Worm (Caenorhabditis elegans) whole organism, late embryonic: ENCODE measurements around the gene B0198.2.
A peak's percentile ranks its signal among the peaks of the same experiment; 100 is the strongest.

ENCODE experiments used
- K09A11.1 ChIP-seq: sonication (generic microtip); optimal IDR thresholded peaks from 2 replicates; lab custom pipeline; 2017; ENCODE audit warnings: antibody characterized with exemption, mild to moderate bottlenecking, missing genetic modification characterization, missing compliant biosample characterization; ENCODE audit not compliant: insufficient read depth
- T23F11.4 ChIP-seq: fragments of 200-800 bp; sonication (Bioruptor generic); optimal IDR thresholded peaks from 2 replicates; lab custom pipeline; 2018; ENCODE audit warnings: mild to moderate bottlenecking, missing genetic modification characterization, missing compliant biosample characterization
- ama-1 ChIP-seq: fragments of 150-350 bp; optimal IDR thresholded peaks from 2 replicates; lab custom pipeline; 2014
- ceh-2 ChIP-seq: sonication (generic microtip); optimal IDR thresholded peaks from 2 replicates; lab custom pipeline; 2016; ENCODE audit warnings: missing genotype, missing genetic modification characterization, missing compliant biosample characterization
- ceh-31 ChIP-seq: sonication (generic microtip); optimal IDR thresholded peaks from 2 replicates; lab custom pipeline; 2016; ENCODE audit warnings: missing genetic modification characterization, missing compliant biosample characterization
- fkh-10 ChIP-seq: fragments of 150-350 bp; optimal IDR thresholded peaks from 2 replicates; lab custom pipeline; 2014; ENCODE audit warnings: missing biosample characterization, missing genetic modification reagents, missing genetic modification characterization
- hlh-13 ChIP-seq: fragments of 200-800 bp; sonication (Bioruptor generic); optimal IDR thresholded peaks from 2 replicates; lab custom pipeline; 2018; ENCODE audit warnings: mild to moderate bottlenecking, missing genetic modification characterization, missing compliant biosample characterization
- nfya-1 ChIP-seq: sonication (generic microtip); optimal IDR thresholded peaks from 2 replicates; lab custom pipeline; 2017; ENCODE audit warnings: missing genetic modification characterization, mild to moderate bottlenecking, missing compliant biosample characterization, antibody characterized with exemption, moderate library complexity
- npax-4 ChIP-seq: sonication (generic microtip); optimal IDR thresholded peaks from 2 replicates; lab custom pipeline; 2016; ENCODE audit warnings: missing genetic modification characterization, missing compliant biosample characterization
- pax-1 ChIP-seq: fragments of 150-350 bp; optimal IDR thresholded peaks from 2 replicates; lab custom pipeline; 2014; ENCODE audit warnings: missing biosample characterization, missing genetic modification characterization
- pros-1 ChIP-seq: fragments of 150-350 bp; optimal IDR thresholded peaks from 2 replicates; lab custom pipeline; 2014; ENCODE audit warnings: missing biosample characterization, missing genetic modification reagents, missing genetic modification characterization
- rnt-1 ChIP-seq: sonication (generic microtip); optimal IDR thresholded peaks from 2 replicates; lab custom pipeline; 2016; ENCODE audit warnings: missing genetic modification characterization, missing compliant biosample characterization
- sdc-2 ChIP-seq: sonication (generic microtip); optimal IDR thresholded peaks from 2 replicates; lab custom pipeline; 2016; ENCODE audit warnings: missing genotype, missing genetic modification characterization, missing compliant biosample characterization
- sox-4 ChIP-seq: sonication (generic microtip); optimal IDR thresholded peaks from 2 replicates; lab custom pipeline; 2017; ENCODE audit warnings: mild to moderate bottlenecking, missing genetic modification characterization, inconsistent platforms, missing compliant biosample characterization
- syd-9 ChIP-seq: sonication (generic microtip); optimal IDR thresholded peaks from 2 replicates; lab custom pipeline; 2016; ENCODE audit warnings: mild to moderate bottlenecking, missing genetic modification characterization, moderate library complexity, missing compliant biosample characterization
- unc-3 ChIP-seq, 2 experiments: fragments of 200-800 bp in 1 of 2; sonication (Bioruptor generic) in 1 of 2; sonication (generic microtip) in 1 of 2; conservative IDR thresholded peaks in 1 of 2; optimal IDR thresholded peaks in 1 of 2; 2 replicates each; pipeline versions ENCODE4 v1.3.6 to Lab custom; 2016 to 2022; ENCODE audit warnings: missing compliant biosample characterization in 2 of 2, missing genetic modification characterization in 2 of 2, missing genetic modification reagents in 1 of 2

B0198.2 gene

ce11 chrX:12073764-12074163, 48.2 kb downstream of the B0198.2 start, which contains the start of gene tmem-145:
Gene tmem-145, minus strand, starts transcription at chrX:12073864.
- TF ChIP-seq ceh-2 (tag; lab: Kevin White, UChicago) (no peak), pax-1 (no peak), rnt-1 (tag; lab: Kevin White, UChicago) (no peak), hlh-13 (no peak), ama-1 (lab: Kevin White, UChicago) (no peak), unc-3 (GFP tag; conservative IDR thresholded peaks at IDR 0.05; lab: Robert Waterston, UW) (no peak), unc-3 (tag; optimal IDR thresholded peaks at IDR 0.05; lab: Kevin White, UChicago) (no peak), fkh-10 (GFP tag; lab: Kevin White, UChicago) (no peak), syd-9 (tag; lab: Kevin White, UChicago) (no peak), K09A11.1 (tag; lab: Kevin White, UChicago) (no peak), sdc-2 (tag; lab: Kevin White, UChicago) (no peak), sox-4 (tag; lab: Kevin White, UChicago) (no peak), npax-4 (tag; lab: Kevin White, UChicago) (no peak), T23F11.4 (GFP tag; lab: Kevin White, UChicago) (no peak)

ce11 chrX:12080581-12081162, 55.1 kb downstream of the B0198.2 start:
- TF ChIP-seq nfya-1 (tag; lab: Kevin White, UChicago): peak; percentile 3
- peak; percentile 40 for TF ChIP-seq ceh-31 (tag; lab: Kevin White, UChicago)
- no peak for TF ChIP-seq pros-1 (tag; lab: Kevin White, UChicago)
